Worm (Caenorhabditis elegans): ENCODE results near the gene Y54G2A.49.

Y54G2A.49 gene

ce11 chrIV:2891535-2892233, 38.6 kb upstream of the Y54G2A.49 start:
- TF ChIP-seq nhr-28 (tag; optimal IDR thresholded peaks at IDR 0.05) (no peak), snpc-4 (tag; optimal IDR thresholded peaks at IDR 0.05) (no peak), ztf-11 (tag; optimal IDR thresholded peaks at IDR 0.05) (no peak), blmp-1 (tag; optimal IDR thresholded peaks at IDR 0.05) (no peak)

- TF ChIP-seq M03D4.4 (tag; optimal IDR thresholded peaks at IDR 0.05): no peak
- TF ChIP-seq zip-8 (tag; optimal IDR thresholded peaks at IDR 0.05): no peak
- peak; percentile 12 for TF ChIP-seq nhr-237 (tag; optimal IDR thresholded peaks at IDR 0.05)
- TF ChIP-seq lin-13 (tag; optimal IDR thresholded peaks at IDR 0.05): peak; percentile 4
- no peak for TF ChIP-seq elt-1 (tag; optimal IDR thresholded peaks at IDR 0.05; ENCODE audit: borderline replicate concordance, insufficient read depth)
- peak; percentile 13 for TF ChIP-seq sptf-1 (tag; optimal IDR thresholded peaks at IDR 0.05)
- no peak for TF ChIP-seq unc-39 (tag; optimal IDR thresholded peaks at IDR 0.05)
- no peak for TF ChIP-seq unc-62 (GFP tag; optimal IDR thresholded peaks at IDR 0.05)
- peak; percentile 47 for TF ChIP-seq mep-1 (tag; optimal IDR thresholded peaks at IDR 0.05)
- TF ChIP-seq nhr-2 (tag; optimal IDR thresholded peaks at IDR 0.05): no peak
- TF ChIP-seq mls-2 (tag; optimal IDR thresholded peaks at IDR 0.05): no peak
- peak; percentile 62 for TF ChIP-seq ces-1 (GFP tag; optimal IDR thresholded peaks at IDR 0.05)
- peak; percentile 73 for TF ChIP-seq lsy-2 (tag; optimal IDR thresholded peaks at IDR 0.05)
These were observed 37.4 kb upstream of the Y54G2A.49 start, which contains the start of the genes nprt-1 and dib-1 for ce11 chrIV:2890401-2890952. nprt-1 (minus strand) TSS chrIV:2890451. dib-1 (plus strand) TSS chrIV:2890882.

- no peak for TF ChIP-seq tbx-8 (GFP tag; optimal IDR thresholded peaks at IDR 0.05)
- TF ChIP-seq ceh-43 (GFP tag; optimal IDR thresholded peaks at IDR 0.05): no peak
- TF ChIP-seq elt-3 (tag; optimal IDR thresholded peaks at IDR 0.05): no peak
- no peak for TF ChIP-seq nhr-76 (tag; optimal IDR thresholded peaks at IDR 0.05)
- no peak for TF ChIP-seq mab-5 (tag; optimal IDR thresholded peaks at IDR 0.05)
- no peak for TF ChIP-seq unc-39 (tag; optimal IDR thresholded peaks at IDR 0.05)
These were observed 35.5 kb upstream of the Y54G2A.49 start for ce11 chrIV:2888496-2889101.

ce11 chrIV:2887245-2887644, 34.2 kb upstream of the Y54G2A.49 start:
- no peak for TF ChIP-seq nhr-76 (tag; optimal IDR thresholded peaks at IDR 0.05)
- TF ChIP-seq nhr-12 (tag; optimal IDR thresholded peaks at IDR 0.05): no peak
- TF ChIP-seq ham-2 (GFP tag; optimal IDR thresholded peaks at IDR 0.05): no peak
- no peak for TF ChIP-seq mep-1 (tag; optimal IDR thresholded peaks at IDR 0.05)
- TF ChIP-seq snpc-4 (tag; optimal IDR thresholded peaks at IDR 0.05): no peak
- no peak for TF ChIP-seq mab-5 (tag; optimal IDR thresholded peaks at IDR 0.05)

ce11 chrIV:2886655-2887054, 33.6 kb upstream of the Y54G2A.49 start, which contains the start of gene dml-1:
dml-1 (plus strand) TSS chrIV:2886955.
- TF ChIP-seq ceh-39 (tag; optimal IDR thresholded peaks at IDR 0.05) (no peak), elt-1 (tag; optimal IDR thresholded peaks at IDR 0.05; ENCODE audit: borderline replicate concordance, insufficient read depth) (no peak), mep-1 (tag; optimal IDR thresholded peaks at IDR 0.05) (no peak), bed-3 (GFP tag; optimal IDR thresholded peaks at IDR 0.05) (no peak), hlh-1 (tag; optimal IDR thresholded peaks at IDR 0.05) (no peak), mab-5 (tag; optimal IDR thresholded peaks at IDR 0.05) (no peak), M03D4.4 (tag; optimal IDR thresholded peaks at IDR 0.05) (no peak), sem-2 (GFP tag; optimal IDR thresholded peaks at IDR 0.05) (no peak), tbx-8 (GFP tag; optimal IDR thresholded peaks at IDR 0.05) (no peak), sptf-1 (tag; optimal IDR thresholded peaks at IDR 0.05) (no peak), mls-2 (tag; optimal IDR thresholded peaks at IDR 0.05) (no peak), lin-13 (tag; optimal IDR thresholded peaks at IDR 0.05) (no peak)

- peak; percentile 36 for TF ChIP-seq hlh-1 (tag; optimal IDR thresholded peaks at IDR 0.05)
- TF ChIP-seq ceh-83 (GFP tag; optimal IDR thresholded peaks at IDR 0.05): no peak
- no peak for TF ChIP-seq mab-5 (tag; optimal IDR thresholded peaks at IDR 0.05)
- no peak for TF ChIP-seq lsy-2 (tag; optimal IDR thresholded peaks at IDR 0.05)
- no peak for TF ChIP-seq mls-2 (tag; optimal IDR thresholded peaks at IDR 0.05)
- no peak for TF ChIP-seq blmp-1 (tag; optimal IDR thresholded peaks at IDR 0.05)
- TF ChIP-seq nhr-2 (tag; optimal IDR thresholded peaks at IDR 0.05): no peak
- TF ChIP-seq sem-2 (GFP tag; optimal IDR thresholded peaks at IDR 0.05): no peak
- TF ChIP-seq unc-62 (GFP tag; optimal IDR thresholded peaks at IDR 0.05): peak; percentile 39
- no peak for TF ChIP-seq bed-3 (GFP tag; optimal IDR thresholded peaks at IDR 0.05)
- no peak for TF ChIP-seq pha-4 (tag; optimal IDR thresholded peaks at IDR 0.05)
- TF ChIP-seq unc-120 (tag; optimal IDR thresholded peaks at IDR 0.05; ENCODE audit: poor library complexity, severe bottlenecking): peak; percentile 1
- no peak for TF ChIP-seq elt-3 (tag; optimal IDR thresholded peaks at IDR 0.05)
- TF ChIP-seq ces-1 (GFP tag; optimal IDR thresholded peaks at IDR 0.05): no peak
- no peak for TF ChIP-seq drap-1 (GFP tag; optimal IDR thresholded peaks at IDR 0.05)
- no peak for TF ChIP-seq ztf-11 (tag; optimal IDR thresholded peaks at IDR 0.05)
- no peak for TF ChIP-seq nhr-76 (tag; optimal IDR thresholded peaks at IDR 0.05)
- no peak for TF ChIP-seq ham-2 (GFP tag; optimal IDR thresholded peaks at IDR 0.05)
- no peak for TF ChIP-seq unc-39 (tag; optimal IDR thresholded peaks at IDR 0.05)
- TF ChIP-seq lin-13 (tag; optimal IDR thresholded peaks at IDR 0.05): no peak
These were observed 32.2 kb upstream of the Y54G2A.49 start for ce11 chrIV:2885260-2885659.
